Fruit fly (Drosophila melanogaster): Measurements from ENCODE around the gene cup.

- no peak for TF ChIP-seq Myc (optimal IDR thresholded peaks at IDR 0.05)
- no peak for TF ChIP-seq Sin3A (optimal IDR thresholded peaks at IDR 0.05)
- no peak for TF ChIP-seq psq (optimal IDR thresholded peaks at IDR 0.05)
Measured at dm6 chr2L:6683992-6684882, 20.8 kb downstream of the cup start, which contains the start of gene Nhe3.
